Worm (Caenorhabditis elegans): ENCODE results near the gene T23F11.6.

DNA sequence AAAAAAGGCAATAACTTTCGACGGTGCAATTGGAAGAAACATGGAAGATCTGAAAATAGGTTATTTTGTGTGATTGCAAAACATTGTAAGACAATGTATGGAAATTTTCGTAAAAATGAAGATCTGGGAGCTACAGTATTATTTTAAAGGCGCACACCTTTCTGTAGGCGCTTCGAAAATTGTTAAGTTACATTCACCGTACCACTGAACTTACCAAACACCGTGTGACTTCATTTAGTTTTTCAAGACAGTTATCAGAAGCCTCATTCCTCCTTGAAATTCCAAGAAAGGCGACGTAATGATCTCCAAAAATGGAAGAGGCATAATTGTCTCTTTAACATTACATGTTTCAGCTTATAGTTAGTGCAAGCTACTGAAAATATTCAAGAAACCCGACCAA lies 6.2 kb upstream of the T23F11.6 start:
- no peak for TF ChIP-seq dao-5 (tag; optimal IDR thresholded peaks at IDR 0.05)
- no peak for TF ChIP-seq W03F9.2 (tag; optimal IDR thresholded peaks at IDR 0.05)
- no peak for TF ChIP-seq him-1 (tag; optimal IDR thresholded peaks at IDR 0.05)
